Worm (Caenorhabditis elegans): Measurements from ENCODE around the gene pld-1.

Gene pld-1

ce11 chrII:5055129-5055666 lies 36.3 kb downstream of the pld-1 start, which contains the start of the genes ify-1 and rpl-22 (continued):
- TF ChIP-seq ttx-3 (tag; optimal IDR thresholded peaks at IDR 0.05) (no peak), ceh-22 (tag; optimal IDR thresholded peaks at IDR 0.05) (no peak), elt-4 (tag; optimal IDR thresholded peaks at IDR 0.05) (no peak), K02D7.2 (tag; optimal IDR thresholded peaks at IDR 0.05) (no peak), hlh-6 (tag; optimal IDR thresholded peaks at IDR 0.05) (no peak), T23F11.4 (GFP tag; optimal IDR thresholded peaks at IDR 0.05) (no peak), ahr-1 (tag; optimal IDR thresholded peaks at IDR 0.05) (no peak), ceh-48 (tag; optimal IDR thresholded peaks at IDR 0.05) (peak; percentile 97), odd-2 (tag; optimal IDR thresholded peaks at IDR 0.05) (no peak), hlh-30 (tag; optimal IDR thresholded peaks at IDR 0.05; ENCODE audit: insufficient read depth) (peak; percentile 71), ztf-16 (tag; optimal IDR thresholded peaks at IDR 0.05) (peak; percentile 33), tbx-7 (tag; optimal IDR thresholded peaks at IDR 0.05) (no peak), ceh-24 (tag; optimal IDR thresholded peaks at IDR 0.05) (no peak), nfya-1 (tag; optimal IDR thresholded peaks at IDR 0.05) (peak; percentile 97), C08G9.2 (tag; optimal IDR thresholded peaks at IDR 0.05) (peak; percentile 54), zip-5 (tag; optimal IDR thresholded peaks at IDR 0.05) (peak; percentile 3), C38D4.7 (GFP tag; optimal IDR thresholded peaks at IDR 0.05) (no peak), unc-42 (tag; optimal IDR thresholded peaks at IDR 0.05) (peak; percentile 82), pha-2 (tag; optimal IDR thresholded peaks at IDR 0.05) (no peak), ceh-14 (tag; optimal IDR thresholded peaks at IDR 0.05) (no peak), ceh-19 (GFP tag; optimal IDR thresholded peaks at IDR 0.05) (peak; percentile 20), pha-4 (tag; optimal IDR thresholded peaks at IDR 0.05) (no peak)

DNA sequence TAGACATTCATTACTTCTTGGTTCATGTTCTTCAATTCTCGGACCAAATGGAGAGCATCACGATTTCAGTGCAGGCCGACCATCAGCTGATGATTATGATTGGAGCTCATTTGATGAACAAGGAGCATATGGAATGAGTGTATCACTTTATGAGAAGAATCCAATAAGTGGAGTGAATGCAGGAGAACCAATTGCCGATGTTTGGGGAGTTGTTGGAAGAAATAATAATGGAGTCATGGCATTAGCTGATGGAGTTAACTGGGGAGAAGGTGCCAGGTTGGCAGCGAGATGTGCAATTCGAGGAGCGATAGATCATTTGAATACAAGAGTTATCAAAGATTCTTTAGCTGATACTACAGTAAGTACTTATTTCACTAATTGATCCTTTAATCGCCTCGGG lies 40.7 kb downstream of the pld-1 start:
- TF ChIP-seq unc-55 (GFP tag; optimal IDR thresholded peaks at IDR 0.05) (no peak), Y22D7AL.16 (tag; optimal IDR thresholded peaks at IDR 0.05) (no peak), tbx-2 (tag; optimal IDR thresholded peaks at IDR 0.05) (no peak), pros-1 (tag; optimal IDR thresholded peaks at IDR 0.05) (no peak), elt-2 (tag; optimal IDR thresholded peaks at IDR 0.05) (no peak), pag-3 (tag; optimal IDR thresholded peaks at IDR 0.05; ENCODE audit: borderline replicate concordance) (no peak), che-1 (tag; optimal IDR thresholded peaks at IDR 0.05) (no peak)

ce11 chrII:5049865-5050342 lies 41.6 kb downstream of the pld-1 start, which contains the start of gene F33G12.6:
Gene F33G12.6 (plus strand): TSS chrII:5049915.
- no peak for TF ChIP-seq pat-9 (tag; optimal IDR thresholded peaks at IDR 0.05)
- TF ChIP-seq ceh-48 (tag; optimal IDR thresholded peaks at IDR 0.05): no peak
- TF ChIP-seq tbx-7 (tag; optimal IDR thresholded peaks at IDR 0.05): no peak
- TF ChIP-seq Y22D7AL.16 (tag; optimal IDR thresholded peaks at IDR 0.05): no peak
- TF ChIP-seq ama-1 (optimal IDR thresholded peaks at IDR 0.05): no peak
- TF ChIP-seq gmeb-2 (tag; optimal IDR thresholded peaks at IDR 0.05): no peak
- no peak for TF ChIP-seq K09A11.1 (tag; optimal IDR thresholded peaks at IDR 0.05; ENCODE audit: insufficient read depth)
- TF ChIP-seq mec-3 (tag; optimal IDR thresholded peaks at IDR 0.05; ENCODE audit: borderline replicate concordance): no peak
- no peak for TF ChIP-seq ttx-3 (tag; optimal IDR thresholded peaks at IDR 0.05)
- TF ChIP-seq ceh-31 (tag; optimal IDR thresholded peaks at IDR 0.05): no peak
- TF ChIP-seq C38D4.7 (GFP tag; optimal IDR thresholded peaks at IDR 0.05): no peak
- no peak for TF ChIP-seq ceh-2 (tag; optimal IDR thresholded peaks at IDR 0.05)
- no peak for TF ChIP-seq ceh-6 (GFP tag; optimal IDR thresholded peaks at IDR 0.05)
- TF ChIP-seq pha-2 (tag; optimal IDR thresholded peaks at IDR 0.05): no peak
- TF ChIP-seq elt-4 (tag; optimal IDR thresholded peaks at IDR 0.05): no peak
- TF ChIP-seq ceh-24 (tag; optimal IDR thresholded peaks at IDR 0.05): no peak
- no peak for TF ChIP-seq ceh-45 (GFP tag; IDR thresholded peaks at IDR 0.05)
